Worm (Caenorhabditis elegans): ENCODE measurements around the gene T21D12.7.
A peak's percentile ranks its signal among the peaks of the same experiment; 100 is the strongest.

The T21D12.7 gene

ce11 chrIV:291851-292367 lies 653 bp upstream of the T21D12.7 start (continued):
- peak in 1 of 2 experiments; percentile 26 for TF ChIP-seq lin-35 (GFP tag; optimal IDR thresholded peaks at IDR 0.05)
- peak; percentile 28; the same call in 1 of the 2 replicates for TF ChIP-seq nhr-19 (GFP tag; conservative IDR thresholded peaks at IDR 0.05)
- TF ChIP-seq nhr-237 (tag; optimal IDR thresholded peaks at IDR 0.05): no peak
- no peak for TF ChIP-seq egl-13 (tag; optimal IDR thresholded peaks at IDR 0.05)
- no peak for TF ChIP-seq unc-30 (tag; optimal IDR thresholded peaks at IDR 0.05)
- TF ChIP-seq ets-5 (GFP tag; IDR thresholded peaks at IDR 0.05): no peak
- TF ChIP-seq unc-62 (GFP tag; optimal IDR thresholded peaks at IDR 0.05): no peak
- TF ChIP-seq nhr-28 (tag; optimal IDR thresholded peaks at IDR 0.05): no peak
- no peak for TF ChIP-seq egl-27 (tag; optimal IDR thresholded peaks at IDR 0.05)
- peak; percentile 49 for TF ChIP-seq nhr-20 (tag; optimal IDR thresholded peaks at IDR 0.05)
- TF ChIP-seq nhr-47 (tag; optimal IDR thresholded peaks at IDR 0.05): peak; percentile 22
- no peak for TF ChIP-seq grh-1 (GFP tag; IDR thresholded peaks at IDR 0.05)
- TF ChIP-seq xbp-1 (tag; optimal IDR thresholded peaks at IDR 0.05): no peak
- peak; percentile 96 for TF ChIP-seq pqm-1 (tag; optimal IDR thresholded peaks at IDR 0.05)
- no peak for TF ChIP-seq ztf-4 (tag; optimal IDR thresholded peaks at IDR 0.05)
- no peak for TF ChIP-seq unc-130 (tag; optimal IDR thresholded peaks at IDR 0.05)
- TF ChIP-seq fkh-4 (tag; optimal IDR thresholded peaks at IDR 0.05; ENCODE audit: borderline replicate concordance): no peak
- no peak for TF ChIP-seq nhr-84 (tag; optimal IDR thresholded peaks at IDR 0.05)
- no peak for TF ChIP-seq sup-37 (GFP tag; optimal IDR thresholded peaks at IDR 0.05)
- no peak for TF ChIP-seq hlh-4 (tag; optimal IDR thresholded peaks at IDR 0.05)
- TF ChIP-seq alr-1 (tag; optimal IDR thresholded peaks at IDR 0.05; ENCODE audit: borderline replicate concordance): no peak
- TF ChIP-seq dpl-1 (GFP tag; optimal IDR thresholded peaks at IDR 0.05): no peak
- TF ChIP-seq lin-39 (tag; optimal IDR thresholded peaks at IDR 0.05): no peak
- peak; percentile 50 for TF ChIP-seq nhr-71 (tag; optimal IDR thresholded peaks at IDR 0.05)
- no peak for TF ChIP-seq fkh-8 (tag; optimal IDR thresholded peaks at IDR 0.05)
- no peak for TF ChIP-seq mab-9 (GFP tag; IDR thresholded peaks at IDR 0.05)
- peak; percentile 39 for TF ChIP-seq nhr-85 (tag)
- no peak for TF ChIP-seq efl-1 (optimal IDR thresholded peaks at IDR 0.05)
- peak in 1 of 2 experiments; percentile 90 for TF ChIP-seq efl-1 (GFP tag; optimal IDR thresholded peaks at IDR 0.05 in 1 of 2)
- TF ChIP-seq sox-4 (tag; optimal IDR thresholded peaks at IDR 0.05): no peak
- no peak for TF ChIP-seq C04F5.9 (tag; optimal IDR thresholded peaks at IDR 0.05)
- TF ChIP-seq hlh-17 (GFP tag; optimal IDR thresholded peaks at IDR 0.05; ENCODE audit: borderline replicate concordance): no peak
- TF ChIP-seq unc-86 (tag; optimal IDR thresholded peaks at IDR 0.05): no peak

DNA sequence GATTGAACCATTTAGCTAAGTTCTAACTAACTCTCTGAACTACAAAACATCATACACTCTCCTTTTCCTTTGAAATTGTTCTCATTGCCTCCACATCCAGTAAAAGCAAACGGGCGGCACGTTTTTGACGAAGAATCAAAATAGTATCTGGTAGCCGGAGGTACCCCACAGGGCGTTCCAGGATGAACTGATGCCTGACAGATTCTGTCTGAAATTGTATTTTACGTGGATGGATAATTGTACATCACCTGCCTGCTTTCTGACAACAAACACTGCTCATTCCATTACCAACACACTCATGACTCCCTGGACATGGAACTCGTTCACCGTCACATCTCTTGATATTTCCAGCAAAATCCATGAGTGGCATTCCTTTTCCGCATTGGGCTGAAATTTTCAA lies 869 bp downstream of the T21D12.7 start:
- no peak for TF ChIP-seq ztf-4 (tag; optimal IDR thresholded peaks at IDR 0.05)
- no peak for TF ChIP-seq efl-1 (optimal IDR thresholded peaks at IDR 0.05)
- peak in 1 of 2 experiments; percentile 71 for TF ChIP-seq efl-1 (GFP tag; optimal IDR thresholded peaks at IDR 0.05 in 1 of 2)

DNA sequence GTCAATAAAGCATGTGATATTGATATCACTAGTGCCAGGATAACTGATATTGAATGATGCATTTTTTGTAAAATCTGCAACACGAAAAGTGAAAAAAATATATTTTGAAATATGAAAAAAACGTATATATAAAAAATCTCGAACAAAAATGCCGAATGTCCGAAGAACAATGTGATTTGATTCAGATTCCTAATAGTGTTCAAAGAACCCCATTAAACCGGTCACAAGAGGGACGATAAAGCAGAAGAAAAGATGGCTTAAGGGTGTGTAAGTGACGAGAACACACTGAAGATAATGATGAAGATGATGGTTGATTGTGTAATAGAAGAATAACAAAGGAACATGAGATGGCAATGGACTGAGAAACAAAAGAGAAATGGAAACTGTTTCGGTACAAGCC lies 3.2 kb downstream of the T21D12.7 start, which contains the start of gene T21D12.14:
Gene T21D12.14, minus strand, starts transcription at position 101 of the 400 bp plus-strand sequence.
- TF ChIP-seq lir-3 (tag; optimal IDR thresholded peaks at IDR 0.05; ENCODE audit: poor library complexity) (no peak), xbp-1 (tag; optimal IDR thresholded peaks at IDR 0.05) (no peak), blmp-1 (tag; optimal IDR thresholded peaks at IDR 0.05) (peak; percentile 32)

ce11 chrIV:283347-283746 lies 7.9 kb downstream of the T21D12.7 start, which contains the start of gene best-19:
best-19 (plus strand) TSS chrIV:283647.
- TF ChIP-seq elt-2 (tag; optimal IDR thresholded peaks at IDR 0.05) (no peak), C04F5.9 (tag; optimal IDR thresholded peaks at IDR 0.05) (no peak), fkh-10 (GFP tag; optimal IDR thresholded peaks at IDR 0.05) (peak; percentile 2), unc-98 (GFP tag; IDR thresholded peaks at IDR 0.05) (no peak), ceh-88 (GFP tag; IDR thresholded peaks at IDR 0.05) (no peak)

Data from whole organism, L1 larva.